Worm (Caenorhabditis elegans) whole organism, early embryonic: ENCODE measurements around the gene appg-1.

ENCODE experiments used
- B0310.2 ChIP-seq: sonication (generic microtip); optimal IDR thresholded peaks from 2 replicates; lab custom pipeline; 2016; ENCODE audit warnings: mild to moderate bottlenecking, missing genetic modification characterization, missing compliant biosample characterization
- F13C5.2 ChIP-seq: sonication (generic microtip); optimal IDR thresholded peaks from 2 replicates; lab custom pipeline; 2017; ENCODE audit warnings: mild to moderate bottlenecking, missing genetic modification characterization, inconsistent platforms, missing compliant biosample characterization
- aly-1 ChIP-seq: sonication (generic microtip); optimal IDR thresholded peaks from 2 replicates; lab custom pipeline; 2016; ENCODE audit warnings: missing genetic modification characterization, missing compliant biosample characterization
- ama-1 ChIP-seq: fragments of 150-350 bp; optimal IDR thresholded peaks from 2 replicates; lab custom pipeline; 2014
- ceh-13 ChIP-seq: fragments of 200-800 bp; sonication (Bioruptor generic); optimal IDR thresholded peaks from 2 replicates; lab custom pipeline; 2018; ENCODE audit warnings: mild to moderate bottlenecking, missing genetic modification characterization, missing compliant biosample characterization
- ceh-36 ChIP-seq: sonication (generic microtip); optimal IDR thresholded peaks from 2 replicates; lab custom pipeline; 2016; ENCODE audit warnings: missing genetic modification characterization, inconsistent platforms, missing compliant biosample characterization
- ets-7 ChIP-seq: sonication (generic microtip); optimal IDR thresholded peaks from 2 replicates; lab custom pipeline; 2016; ENCODE audit warnings: missing genotype, missing genetic modification characterization, missing compliant biosample characterization
- flt-1 ChIP-seq: fragments of 200-800 bp; sonication (Bioruptor generic); IDR thresholded peaks from 2 replicates; pipeline ENCODE4 v1.3.6; 2022; ENCODE audit warnings: missing genetic modification characterization, missing compliant biosample characterization
- hmbx-1 ChIP-seq: sonication (generic microtip); optimal IDR thresholded peaks from 2 replicates; lab custom pipeline; 2016; ENCODE audit warnings: mild to moderate bottlenecking, missing genetic modification characterization, missing compliant biosample characterization
- hmg-4 ChIP-seq: fragments of 200-800 bp; sonication (Bioruptor generic); optimal IDR thresholded peaks from 2 replicates; lab custom pipeline; 2018; ENCODE audit warnings: mild to moderate bottlenecking, missing genetic modification characterization, missing compliant biosample characterization
- hnd-1 ChIP-seq: sonication (generic microtip); optimal IDR thresholded peaks from 2 replicates; lab custom pipeline; 2016; ENCODE audit warnings: missing genetic modification characterization, missing compliant biosample characterization
- pes-1 ChIP-seq: fragments of 200-800 bp; sonication (Bioruptor generic); IDR thresholded peaks from 2 replicates; pipeline ENCODE4 v1.3.6; 2022; ENCODE audit warnings: missing genetic modification reagents, missing genetic modification characterization, missing compliant biosample characterization
- scrt-1 ChIP-seq: fragments of 200-800 bp; sonication (Bioruptor generic); IDR thresholded peaks from 2 replicates; pipeline ENCODE4 v1.3.6; 2022; ENCODE audit warnings: missing genetic modification characterization, missing compliant biosample characterization
- sea-1 ChIP-seq: fragments of 200-800 bp; sonication (Bioruptor generic); conservative IDR thresholded peaks from 2 replicates; pipeline ENCODE4 v1.3.6; 2022; ENCODE audit warnings: missing genetic modification characterization, missing compliant biosample characterization
- tbx-11 ChIP-seq: fragments of 200-800 bp; sonication (Bioruptor generic); IDR thresholded peaks from 2 replicates; pipeline ENCODE4 v1.3.6; 2022; ENCODE audit warnings: missing genetic modification characterization, missing compliant biosample characterization
- tbx-37 ChIP-seq: fragments of 200-800 bp; sonication (Bioruptor generic); conservative IDR thresholded peaks from 2 replicates; pipeline ENCODE4 v1.3.6; 2022; ENCODE audit warnings: missing genetic modification reagents, missing genetic modification characterization, missing compliant biosample characterization
- tra-4 ChIP-seq: sonication (generic microtip); optimal IDR thresholded peaks from 2 replicates; lab custom pipeline; 2017; ENCODE audit warnings: missing genetic modification characterization, missing compliant biosample characterization

Gene appg-1

DNA sequence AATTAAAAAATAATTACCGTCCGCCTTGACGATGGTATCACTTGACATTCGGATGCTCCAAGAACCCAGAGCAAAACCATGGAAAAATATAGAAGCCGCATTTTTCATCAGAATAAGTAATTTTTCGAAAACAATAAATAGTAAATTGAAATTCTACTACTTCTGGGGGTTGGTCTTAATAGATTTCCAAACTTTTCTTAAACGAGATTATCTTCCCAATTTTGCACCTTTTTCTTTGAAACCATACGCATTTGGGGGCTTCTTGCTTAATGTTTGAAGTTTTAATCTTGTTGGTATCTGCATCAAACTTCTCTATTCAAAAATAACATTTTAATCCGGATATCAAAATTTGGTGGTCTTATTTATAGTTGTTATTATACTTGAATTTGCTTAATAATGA, 9.7 kb upstream of the appg-1 start, which contains the start of gene gcy-5:
gcy-5 (minus strand) TSS at position 101 of the 400 bp plus-strand sequence.
- TF ChIP-seq hnd-1 (tag; lab: Kevin White, UChicago) (no peak), F13C5.2 (tag; lab: Kevin White, UChicago) (no peak), sea-1 (no peak), flt-1 (no peak), ets-7 (tag; lab: Kevin White, UChicago) (no peak), tra-4 (no peak), aly-1 (tag; lab: Kevin White, UChicago) (no peak), ceh-36 (tag; lab: Kevin White, UChicago) (no peak), tbx-37 (GFP tag; lab: Robert Waterston, UW) (no peak), scrt-1 (GFP tag; lab: Robert Waterston, UW) (no peak), pes-1 (no peak)

DNA sequence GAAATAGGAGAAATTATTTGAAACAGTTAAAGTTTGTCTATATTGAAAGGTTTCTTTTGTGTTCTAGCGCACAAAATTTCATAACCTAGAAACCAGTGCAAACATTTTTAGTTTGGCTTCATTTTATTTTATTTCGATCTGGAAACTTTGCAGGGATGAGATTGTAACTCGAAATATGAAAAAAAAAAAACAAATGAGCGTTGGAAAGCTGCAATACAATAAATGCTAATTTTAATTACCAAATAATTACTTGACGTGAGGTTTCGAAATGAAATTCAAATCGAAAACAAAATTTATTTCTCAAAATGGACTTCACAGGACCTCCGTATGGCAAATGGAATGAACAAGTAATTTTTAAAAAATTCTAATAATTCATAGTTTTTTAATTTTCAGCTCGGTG, 8.8 kb upstream of the appg-1 start, which contains the start of gene M02G9.4:
M02G9.4 (plus strand) TSS at position 301 of the 400 bp plus-strand sequence.
- TF ChIP-seq ceh-13 (GFP tag; lab: Kevin White, UChicago) (no peak), B0310.2 (no peak), tbx-11 (no peak), F13C5.2 (tag; lab: Kevin White, UChicago) (no peak), scrt-1 (GFP tag; lab: Robert Waterston, UW) (no peak), tbx-37 (GFP tag; lab: Robert Waterston, UW) (no peak), hmg-4 (no peak), sea-1 (no peak), ets-7 (tag; lab: Kevin White, UChicago) (no peak), ceh-36 (tag; lab: Kevin White, UChicago) (no peak), flt-1 (no peak), pes-1 (no peak)

DNA sequence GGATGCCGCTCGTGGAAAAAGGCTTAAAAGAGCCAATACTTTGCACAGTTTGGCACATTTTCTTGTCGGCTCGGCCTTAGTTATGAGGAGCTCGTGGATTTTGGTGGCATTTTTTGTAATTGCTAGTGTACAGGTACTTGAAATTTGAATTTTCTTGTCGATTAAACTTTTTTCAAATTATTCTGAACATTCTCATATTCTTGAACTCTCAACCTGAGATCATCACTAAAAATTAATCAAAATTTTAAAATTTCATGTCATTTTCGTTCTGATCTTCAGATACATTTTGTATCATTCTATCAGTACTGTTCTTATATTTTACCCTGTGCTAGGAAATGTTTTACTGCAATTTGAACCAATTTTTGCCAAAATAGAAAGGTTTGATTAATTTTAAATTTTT, 4.4 kb upstream of the appg-1 start, which contains the start of gene idpp-4:
idpp-4 (plus strand) TSS at position 51 of the 400 bp plus-strand sequence.
- no peak for TF ChIP-seq hmbx-1
- no peak for TF ChIP-seq hnd-1 (tag; lab: Kevin White, UChicago)
- no peak for TF ChIP-seq ama-1 (lab: Kevin White, UChicago)
- no peak for TF ChIP-seq B0310.2
- TF ChIP-seq pes-1 = no peak
- no peak for TF ChIP-seq ceh-36 (tag; lab: Kevin White, UChicago)
- TF ChIP-seq ets-7 (tag; lab: Kevin White, UChicago) = no peak
- no peak for TF ChIP-seq sea-1
- no peak for TF ChIP-seq tra-4
- no peak for TF ChIP-seq F13C5.2 (tag; lab: Kevin White, UChicago)
- TF ChIP-seq hmg-4 = no peak
- no peak for TF ChIP-seq aly-1 (tag; lab: Kevin White, UChicago)
- no peak for TF ChIP-seq scrt-1 (GFP tag; lab: Robert Waterston, UW)
- no peak for TF ChIP-seq ceh-13 (GFP tag; lab: Kevin White, UChicago)
- no peak for TF ChIP-seq flt-1
- no peak for TF ChIP-seq tbx-11
- no peak for TF ChIP-seq tbx-37 (GFP tag; lab: Robert Waterston, UW)

DNA sequence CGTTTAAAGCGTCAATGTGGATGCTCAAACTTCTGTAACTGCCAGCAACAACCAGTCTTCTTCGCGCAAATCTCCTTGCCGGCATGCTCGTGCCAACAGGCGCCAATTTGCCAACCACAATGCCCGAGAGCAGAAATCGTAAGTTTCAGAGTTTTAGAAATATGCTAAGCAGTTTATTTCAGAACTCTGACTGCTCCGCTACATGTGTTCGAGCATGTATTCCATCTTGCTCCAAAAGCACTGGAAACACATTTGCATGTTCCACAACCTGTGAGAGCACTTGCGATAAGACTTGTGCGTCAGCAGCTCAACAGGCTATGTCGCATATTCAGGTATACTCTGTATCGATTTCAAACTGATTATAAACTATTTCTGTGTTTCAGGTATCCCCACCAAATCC, 3.9 kb downstream of the appg-1 start:
- TF ChIP-seq ceh-36 (tag; lab: Kevin White, UChicago) = no peak
- no peak for TF ChIP-seq sea-1
- TF ChIP-seq ama-1 (lab: Kevin White, UChicago) = no peak
- no peak for TF ChIP-seq hnd-1 (tag; lab: Kevin White, UChicago)
- TF ChIP-seq ceh-13 (GFP tag; lab: Kevin White, UChicago) = no peak
- TF ChIP-seq B0310.2 = no peak

DNA sequence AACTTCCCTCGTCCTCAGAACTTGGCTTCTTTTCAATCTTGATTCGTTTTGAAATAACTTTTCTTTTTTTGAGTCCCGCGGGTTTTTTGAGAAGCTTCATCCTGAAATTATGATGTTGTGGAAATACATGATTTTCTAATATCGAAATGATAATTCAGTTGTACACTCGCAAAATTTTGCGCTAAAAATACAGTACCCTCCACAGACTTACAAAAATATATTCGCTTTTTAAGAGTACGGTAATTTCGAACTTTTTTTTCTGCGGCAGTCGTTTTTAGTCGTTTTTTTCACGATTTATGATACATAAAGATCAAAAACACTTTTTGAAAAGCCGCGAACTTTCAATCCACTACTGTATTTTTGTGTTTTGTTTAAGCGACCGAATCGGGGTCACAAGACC, 19.2 kb downstream of the appg-1 start, which contains the start of gene pro-2:
pro-2 (minus strand) TSS at position 101 of the 400 bp plus-strand sequence.
- TF ChIP-seq hnd-1 (tag; lab: Kevin White, UChicago) = no peak
- no peak for TF ChIP-seq ets-7 (tag; lab: Kevin White, UChicago)
- no peak for TF ChIP-seq scrt-1 (GFP tag; lab: Robert Waterston, UW)
- no peak for TF ChIP-seq ceh-36 (tag; lab: Kevin White, UChicago)
- no peak for TF ChIP-seq aly-1 (tag; lab: Kevin White, UChicago)
- TF ChIP-seq hmbx-1 = no peak
- TF ChIP-seq B0310.2 = no peak
- no peak for TF ChIP-seq tbx-37 (GFP tag; lab: Robert Waterston, UW)
- no peak for TF ChIP-seq hmg-4
- TF ChIP-seq ceh-13 (GFP tag; lab: Kevin White, UChicago) = no peak
- no peak for TF ChIP-seq tra-4
- no peak for TF ChIP-seq pes-1
- TF ChIP-seq F13C5.2 (tag; lab: Kevin White, UChicago) = no peak
- no peak for TF ChIP-seq tbx-11

DNA sequence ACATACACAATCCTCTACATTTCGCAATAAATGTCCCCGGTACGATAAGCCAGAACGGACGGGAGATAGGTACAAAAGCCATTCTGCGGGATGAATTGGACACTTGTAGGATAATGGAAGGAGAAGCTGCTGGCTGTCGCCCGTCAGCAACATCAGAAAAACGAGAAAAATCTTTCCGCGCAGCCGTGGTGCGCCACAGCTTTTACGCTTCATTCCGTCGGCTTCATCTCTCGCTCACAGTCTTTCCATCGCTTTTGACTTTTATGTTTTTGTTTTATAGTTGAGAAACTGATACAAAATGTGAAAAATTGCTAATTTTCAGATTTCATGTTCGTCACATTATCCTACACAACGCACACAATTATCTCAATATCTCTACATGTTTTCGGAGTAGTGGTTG, 20.2 kb downstream of the appg-1 start, which contains the start of gene C07E3.10:
C07E3.10 (plus strand) TSS at position 301 of the 400 bp plus-strand sequence.
- TF ChIP-seq B0310.2 = no peak
- TF ChIP-seq tbx-37 (GFP tag; lab: Robert Waterston, UW) = no peak
- no peak for TF ChIP-seq tbx-11
- TF ChIP-seq ama-1 (lab: Kevin White, UChicago) = no peak
- TF ChIP-seq sea-1 = no peak
- TF ChIP-seq pes-1 = no peak
- no peak for TF ChIP-seq flt-1
- TF ChIP-seq scrt-1 (GFP tag; lab: Robert Waterston, UW) = no peak
- no peak for TF ChIP-seq ets-7 (tag; lab: Kevin White, UChicago)
- TF ChIP-seq hnd-1 (tag; lab: Kevin White, UChicago) = no peak
- TF ChIP-seq hmbx-1 = no peak
- TF ChIP-seq ceh-36 (tag; lab: Kevin White, UChicago) = no peak
- TF ChIP-seq F13C5.2 (tag; lab: Kevin White, UChicago) = no peak
- no peak for TF ChIP-seq aly-1 (tag; lab: Kevin White, UChicago)
- no peak for TF ChIP-seq ceh-13 (GFP tag; lab: Kevin White, UChicago)
- no peak for TF ChIP-seq tra-4

DNA sequence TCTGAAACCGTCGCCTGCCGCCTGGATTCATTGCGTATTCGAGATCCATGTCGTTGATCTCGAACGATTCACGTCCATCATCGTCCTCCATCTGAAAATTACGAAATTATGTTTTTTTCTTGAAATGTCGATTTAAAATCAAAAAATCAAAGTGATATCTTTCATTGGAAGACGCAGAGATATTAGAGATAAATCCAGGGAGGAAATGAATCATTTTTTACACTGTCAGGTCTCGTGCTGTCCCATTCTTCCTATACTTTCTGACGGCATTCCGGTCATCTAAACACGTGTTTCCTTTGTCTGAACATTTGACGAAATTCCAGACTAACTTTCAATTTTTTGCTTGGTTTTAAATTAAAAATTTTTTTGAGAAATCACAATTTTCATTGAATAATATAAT, 24.1 kb downstream of the appg-1 start, which contains the start of gene stip-1:
stip-1 (minus strand) TSS at position 98 of the 400 bp plus-strand sequence.
- TF ChIP-seq hmbx-1 (no peak), flt-1 (no peak), tra-4 (no peak), ets-7 (tag; lab: Kevin White, UChicago) (no peak), aly-1 (tag; lab: Kevin White, UChicago) (no peak), hnd-1 (tag; lab: Kevin White, UChicago) (no peak), ceh-36 (tag; lab: Kevin White, UChicago) (no peak), tbx-11 (no peak), ama-1 (lab: Kevin White, UChicago) (no peak)
